Worm (Caenorhabditis elegans) whole organism, young adult: ENCODE data around the gene somi-1.

Experiments
- akir-1 ChIP-seq: fragments of 200-800 bp; sonication (Bioruptor generic); optimal IDR thresholded peaks from 2 replicates; lab custom pipeline; 2018; ENCODE audit warnings: mild to moderate bottlenecking, missing genetic modification characterization, moderate library complexity, missing compliant biosample characterization
- atf-7 ChIP-seq: sonication (generic microtip); optimal IDR thresholded peaks from 2 replicates; lab custom pipeline; 2017; ENCODE audit warnings: mild to moderate bottlenecking, missing genetic modification characterization, missing compliant biosample characterization
- attf-3 ChIP-seq: fragments of 200-800 bp; sonication (Bioruptor generic); conservative IDR thresholded peaks from 2 replicates; pipeline ENCODE4 v1.3.6; 2022; ENCODE audit warnings: missing genetic modification reagents, missing genetic modification characterization, missing compliant biosample characterization
- hmg-20 ChIP-seq: fragments of 200-800 bp; sonication (Bioruptor generic); IDR thresholded peaks from 2 replicates; pipeline ENCODE4 v1.3.6; 2022; ENCODE audit warnings: missing genetic modification reagents, missing genetic modification characterization, missing compliant biosample characterization
- lin-26 ChIP-seq: fragments of 200-800 bp; sonication (Bioruptor generic); IDR thresholded peaks from 2 replicates; pipeline ENCODE4 v1.3.6; 2022; ENCODE audit warnings: missing genetic modification reagents, missing genetic modification characterization, missing compliant biosample characterization
- lin-40 ChIP-seq: sonication (generic microtip); optimal IDR thresholded peaks from 2 replicates; lab custom pipeline; 2016; ENCODE audit warnings: missing genetic modification characterization, mild to moderate bottlenecking, missing compliant biosample characterization, missing genotype, missing genetic modification reagents
- lsy-27 ChIP-seq: sonication (generic microtip); optimal IDR thresholded peaks from 2 replicates; lab custom pipeline; 2017; ENCODE audit warnings: missing genetic modification characterization, mild to moderate bottlenecking, missing compliant biosample characterization, antibody characterized with exemption, missing genotype, borderline replicate concordance; ENCODE audit not compliant: insufficient read depth
- madf-10 ChIP-seq: sonication (generic microtip); optimal IDR thresholded peaks from 2 replicates; lab custom pipeline; 2016; ENCODE audit warnings: mild to moderate bottlenecking, missing genetic modification characterization, missing compliant biosample characterization
- madf-8 ChIP-seq: fragments of 200-800 bp; sonication (Bioruptor generic); conservative IDR thresholded peaks from 2 replicates; pipeline ENCODE4 v1.3.6; 2022; ENCODE audit warnings: missing genetic modification reagents, missing genetic modification characterization, missing compliant biosample characterization
- nhr-179 ChIP-seq: sonication (generic microtip); optimal IDR thresholded peaks from 2 replicates; lab custom pipeline; 2016; ENCODE audit warnings: mild to moderate bottlenecking, missing genetic modification characterization, missing compliant biosample characterization
- rcor-1 ChIP-seq: fragments of 200-800 bp; sonication (Bioruptor generic); IDR thresholded peaks from 2 replicates; pipeline ENCODE4 v1.3.6; 2022; ENCODE audit warnings: missing genetic modification reagents, missing genetic modification characterization, missing compliant biosample characterization
- sdz-38 ChIP-seq: sonication (generic microtip); optimal IDR thresholded peaks from 2 replicates; lab custom pipeline; 2016; ENCODE audit warnings: missing genotype, missing genetic modification characterization, missing compliant biosample characterization
- snpc-4 ChIP-seq, 5 experiments: fragments of 150-350 bp in 1 of 5; sonication (generic microtip) in 4 of 5; optimal IDR thresholded peaks; 2 replicates each; lab custom pipeline; 2014 to 2018; ENCODE audit warnings: missing genetic modification characterization in 5 of 5, missing biosample characterization in 3 of 5, antibody characterized with exemption in 2 of 5, mild to moderate bottlenecking in 2 of 5, missing compliant biosample characterization in 2 of 5, missing genotype in 2 of 5, moderate library complexity in 2 of 5, missing genetic modification reagents in 1 of 5
- unc-62 ChIP-seq: fragments of 150-350 bp; optimal IDR thresholded peaks from 2 replicates; lab custom pipeline; 2014; ENCODE audit warnings: missing biosample characterization, missing genetic modification reagents, missing genetic modification characterization

DNA sequence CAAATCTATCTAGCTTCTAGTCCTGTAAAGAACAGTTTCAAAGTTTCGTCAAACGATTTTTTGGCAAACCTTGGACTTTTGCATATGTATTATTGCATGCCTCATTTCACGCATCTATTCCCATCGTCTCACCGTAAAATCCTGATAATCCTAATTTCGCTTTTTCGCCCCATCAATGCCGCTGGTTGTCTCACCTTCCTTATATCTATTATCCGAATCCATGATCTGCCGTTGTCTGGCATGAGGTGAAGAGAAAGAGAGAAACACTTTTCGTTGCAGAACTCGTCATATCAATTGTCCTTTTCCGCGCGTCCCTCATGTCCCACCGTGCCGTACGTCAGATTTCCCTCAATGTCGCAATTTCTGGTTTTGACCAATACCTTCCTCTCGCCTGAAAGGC, 23.4 kb upstream of the somi-1 start, which contains the start of gene cut-2:
- TF ChIP-seq lsy-27 (tag; lab: Kevin White, UChicago) (no peak), lin-26 (GFP tag; lab: Robert Waterston, UW) (no peak), snpc-4 (GFP tag; optimal IDR thresholded peaks at IDR 0.05; lab: Kevin White, UChicago) (no peak), snpc-4 (tag; optimal IDR thresholded peaks at IDR 0.05; lab: Kevin White, UChicago) (no peak), unc-62 (GFP tag; lab: Kevin White, UChicago) (no peak), hmg-20 (GFP tag; lab: Robert Waterston, UW) (no peak), madf-10 (tag; lab: Kevin White, UChicago) (no peak), sdz-38 (no peak), atf-7 (no peak), lin-40 (tag; lab: Kevin White, UChicago) (no peak), akir-1 (no peak), attf-3 (no peak), madf-8 (GFP tag; lab: Robert Waterston, UW) (no peak), rcor-1 (GFP tag; lab: Robert Waterston, UW) (no peak), nhr-179 (tag; lab: Kevin White, UChicago) (no peak)
